Fruit fly (Drosophila melanogaster) whole organism, embryonic: ENCODE data around the gene CG1143.

Experiments used
- Awh ChIP-seq: fragments of 200-800 bp; sonication (Bioruptor generic); IDR thresholded peaks from 2 replicates; pipeline ENCODE4, ENCODE4 v1.3.6; 2022; ENCODE audit warnings: missing biosample characterization, missing genetic modification characterization
- BEAF-32 ChIP-seq: fragments of 200-800 bp; sonication (Bioruptor generic); optimal IDR thresholded peaks from 3 replicates; lab custom pipeline; 2017; ENCODE audit warnings: missing biosample characterization, missing genetic modification characterization, mild to moderate bottlenecking, moderate library complexity, missing genetic modification reagents
- Bteb2 ChIP-seq: fragments of 200-800 bp; sonication (Bioruptor generic); optimal IDR thresholded peaks from 2 replicates; lab custom pipeline; 2016; ENCODE audit warnings: missing biosample characterization, missing genetic modification characterization
- CG10274 ChIP-seq: fragments of 200-800 bp; sonication (Bioruptor generic); optimal IDR thresholded peaks from 3 replicates; lab custom pipeline; 2017; ENCODE audit warnings: missing biosample characterization, mild to moderate bottlenecking, missing genetic modification characterization
- CG11504 ChIP-seq: fragments of 200-800 bp; sonication (Bioruptor generic); optimal IDR thresholded peaks from 3 replicates; lab custom pipeline; 2019; ENCODE audit warnings: missing biosample characterization, mild to moderate bottlenecking, missing genetic modification characterization, moderate library complexity
- CG1233 ChIP-seq: fragments of 200-800 bp; sonication (Bioruptor generic); optimal IDR thresholded peaks from 4 replicates; lab custom pipeline; 2018; ENCODE audit warnings: missing biosample characterization, mild to moderate bottlenecking, missing genetic modification characterization
- CG2712 ChIP-seq: fragments of 200-800 bp; optimal IDR thresholded peaks from 3 replicates; lab custom pipeline; 2019; ENCODE audit warnings: missing biosample characterization, mild to moderate bottlenecking, missing genetic modification characterization, moderate library complexity
- CG33213 ChIP-seq: fragments of 200-800 bp; sonication (Bioruptor generic); optimal IDR thresholded peaks from 3 replicates; lab custom pipeline; 2016; ENCODE audit warnings: missing biosample characterization, missing genetic modification characterization
- CG3847 ChIP-seq: fragments of 200-800 bp; sonication (Bioruptor generic); IDR thresholded peaks from 2 replicates; pipeline ENCODE4 v1.3.6; 2022; ENCODE audit warnings: missing biosample characterization, missing genetic modification characterization
- CG4282 ChIP-seq: fragments of 200-800 bp; sonication (Bioruptor generic); optimal IDR thresholded peaks from 2 replicates; lab custom pipeline; 2016; ENCODE audit warnings: missing biosample characterization, missing genetic modification characterization
- CG4820 ChIP-seq: fragments of 200-800 bp; sonication (Bioruptor generic); optimal IDR thresholded peaks from 3 replicates; lab custom pipeline; 2016; ENCODE audit warnings: missing biosample characterization, missing genetic modification characterization
- CG8281 ChIP-seq: fragments of 200-800 bp; sonication (Bioruptor generic); optimal IDR thresholded peaks from 2 replicates; lab custom pipeline; 2018; ENCODE audit warnings: missing biosample characterization, mild to moderate bottlenecking, missing genetic modification characterization, moderate library complexity
- CG8388 ChIP-seq: fragments of 200-800 bp; sonication (Bioruptor generic); optimal IDR thresholded peaks from 2 replicates; lab custom pipeline; 2019; ENCODE audit warnings: missing biosample characterization, mild to moderate bottlenecking, missing genetic modification characterization, moderate library complexity
- CG9609 ChIP-seq: fragments of 200-800 bp; sonication (Bioruptor generic); optimal IDR thresholded peaks from 3 replicates; lab custom pipeline; 2016; ENCODE audit warnings: missing biosample characterization, missing genetic modification characterization
- CkIIα-i1 ChIP-seq: fragments of 200-800 bp; sonication (Bioruptor generic); IDR thresholded peaks from 2 replicates; pipeline ENCODE4 v1.3.6; 2022; ENCODE audit warnings: missing biosample characterization, missing genetic modification characterization
- Dp ChIP-seq: fragments of 200-800 bp; sonication (Bioruptor generic); optimal IDR thresholded peaks from 2 replicates; lab custom pipeline; 2018; ENCODE audit warnings: missing biosample characterization, mild to moderate bottlenecking, missing genetic modification characterization, moderate library complexity
- ERR ChIP-seq: fragments of 200-800 bp; sonication (Bioruptor generic); optimal IDR thresholded peaks from 2 replicates; lab custom pipeline; 2016; ENCODE audit warnings: missing biosample characterization, missing genetic modification characterization
- H2.0 ChIP-seq: fragments of 200-800 bp; sonication (Bioruptor generic); IDR thresholded peaks from 2 replicates; pipeline ENCODE4 v1.3.6; 2022; ENCODE audit warnings: missing biosample characterization, missing genetic modification characterization
- Hsf ChIP-seq: fragments of 200-800 bp; sonication (Bioruptor generic); optimal IDR thresholded peaks from 3 replicates; lab custom pipeline; 2016; ENCODE audit warnings: missing biosample characterization, missing genetic modification characterization
- Nf-YA ChIP-seq: fragments of 200-800 bp; sonication (Bioruptor generic); IDR thresholded peaks from 2 replicates; pipeline ENCODE4 v1.3.6; 2022; ENCODE audit warnings: missing biosample characterization, missing genetic modification characterization
- PHDP ChIP-seq: fragments of 200-800 bp; sonication (Bioruptor generic); optimal IDR thresholded peaks from 3 replicates; lab custom pipeline; 2018; ENCODE audit warnings: missing biosample characterization, mild to moderate bottlenecking, missing genetic modification characterization, moderate library complexity
- YL-1 ChIP-seq: fragments of 200-800 bp; sonication (Bioruptor generic); optimal IDR thresholded peaks from 3 replicates; lab custom pipeline; 2017; ENCODE audit warnings: missing biosample characterization, mild to moderate bottlenecking, missing genetic modification characterization
- bcd ChIP-seq: fragments of 200-800 bp; sonication (Bioruptor generic); optimal IDR thresholded peaks from 2 replicates; lab custom pipeline; 2017; ENCODE audit warnings: missing biosample characterization, mild to moderate bottlenecking, missing genetic modification characterization
- cad ChIP-seq: fragments of >200 bp; optimal IDR thresholded peaks from 2 replicates; lab custom pipeline; 2017; ENCODE audit warnings: missing biosample characterization, missing genetic modification characterization
- chinmo ChIP-seq: fragments of 200-800 bp; sonication (Bioruptor generic); IDR thresholded peaks from 4 replicates; pipeline ENCODE4 v1.3.6; 2022; ENCODE audit warnings: missing biosample characterization, missing genetic modification characterization; ENCODE audit not compliant: partially characterized antibody
- crol ChIP-seq: fragments of 200-800 bp; sonication (Bioruptor generic); IDR thresholded peaks from 2 replicates; pipeline ENCODE4 v1.3.6; 2022; ENCODE audit warnings: missing biosample characterization, missing genetic modification characterization
- da ChIP-seq: fragments of 200-800 bp; sonication (Bioruptor generic); optimal IDR thresholded peaks from 2 replicates; lab custom pipeline; 2016; ENCODE audit warnings: missing biosample characterization, missing genetic modification characterization
- dati ChIP-seq: fragments of 200-800 bp; sonication (Bioruptor generic); IDR thresholded peaks from 2 replicates; pipeline ENCODE4 v1.3.6; 2022; ENCODE audit warnings: missing biosample characterization, missing genetic modification characterization
- dmrt99B ChIP-seq: fragments of 200-800 bp; sonication (Bioruptor generic); optimal IDR thresholded peaks from 2 replicates; lab custom pipeline; 2018; ENCODE audit warnings: missing biosample characterization, mild to moderate bottlenecking, missing genetic modification characterization, moderate library complexity
- eve ChIP-seq, 2 experiments: fragments of >200 bp; optimal IDR thresholded peaks; 2 replicates each; lab custom pipeline; 2017; ENCODE audit warnings: missing biosample characterization in 2 of 2, missing genetic modification characterization in 2 of 2
- fu2 ChIP-seq: fragments of 200-800 bp; sonication (Bioruptor generic); optimal IDR thresholded peaks from 2 replicates; lab custom pipeline; 2016; ENCODE audit warnings: missing biosample characterization, missing genetic modification characterization
- gcm2 ChIP-seq: fragments of 200-800 bp; sonication (Bioruptor generic); optimal IDR thresholded peaks from 2 replicates; lab custom pipeline; 2016; ENCODE audit warnings: missing biosample characterization, missing genetic modification characterization
- gem ChIP-seq: fragments of 200-800 bp; sonication (Bioruptor generic); optimal IDR thresholded peaks from 2 replicates; lab custom pipeline; 2019; ENCODE audit warnings: missing biosample characterization, mild to moderate bottlenecking, missing genetic modification characterization, moderate library complexity
- ham ChIP-seq: fragments of 200-800 bp; sonication (Bioruptor generic); IDR thresholded peaks from 2 replicates; pipeline ENCODE4 v1.3.6; 2022; ENCODE audit warnings: missing biosample characterization, missing genetic modification characterization
- ind ChIP-seq: fragments of 200-800 bp; sonication (Bioruptor generic); optimal IDR thresholded peaks from 3 replicates; lab custom pipeline; 2016; ENCODE audit warnings: missing biosample characterization, missing genetic modification characterization
- kni ChIP-seq: fragments of 200-800 bp; sonication (Bioruptor generic); optimal IDR thresholded peaks from 3 replicates; lab custom pipeline; 2017; ENCODE audit warnings: mild to moderate bottlenecking, missing biosample characterization, missing genetic modification reagents, missing genetic modification characterization
- lilli ChIP-seq: fragments of 200-800 bp; sonication (Bioruptor generic); optimal IDR thresholded peaks from 3 replicates; lab custom pipeline; 2016; ENCODE audit warnings: missing biosample characterization, missing genetic modification characterization
- lmd ChIP-seq: fragments of 200-800 bp; sonication (Bioruptor generic); IDR thresholded peaks from 2 replicates; pipeline ENCODE4 v1.3.6; 2022; ENCODE audit warnings: missing biosample characterization, missing genetic modification characterization
- mld ChIP-seq: fragments of 200-800 bp; sonication (Bioruptor generic); IDR thresholded peaks from 3 replicates; pipeline ENCODE4 v1.3.6; 2022; ENCODE audit warnings: missing biosample characterization, missing genetic modification characterization; ENCODE audit not compliant: partially characterized antibody
- nau ChIP-seq: fragments of 200-800 bp; sonication (Bioruptor generic); optimal IDR thresholded peaks from 3 replicates; lab custom pipeline; 2017; ENCODE audit warnings: missing biosample characterization, mild to moderate bottlenecking, missing genetic modification characterization, missing genetic modification reagents
- nerfin-2 ChIP-seq: fragments of 200-800 bp; sonication (Bioruptor generic); IDR thresholded peaks from 2 replicates; pipeline ENCODE4 v1.3.6; 2022; ENCODE audit warnings: missing biosample characterization, missing genetic modification characterization; ENCODE audit not compliant: partially characterized antibody
- nom ChIP-seq: fragments of 200-800 bp; sonication (Bioruptor generic); optimal IDR thresholded peaks from 2 replicates; lab custom pipeline; 2017; ENCODE audit warnings: missing biosample characterization, missing genetic modification characterization, mild to moderate bottlenecking, moderate library complexity, missing genetic modification reagents
- org-1 ChIP-seq: fragments of 200-800 bp; sonication (Bioruptor generic); optimal IDR thresholded peaks from 2 replicates; lab custom pipeline; 2017; ENCODE audit warnings: missing biosample characterization, missing genetic modification characterization
- p53 ChIP-seq: fragments of 200-800 bp; sonication (Bioruptor generic); optimal IDR thresholded peaks from 2 replicates; lab custom pipeline; 2016; ENCODE audit warnings: missing biosample characterization, missing genetic modification characterization
- sd ChIP-seq: fragments of 200-800 bp; sonication (Bioruptor generic); optimal IDR thresholded peaks from 3 replicates; lab custom pipeline; 2018; ENCODE audit warnings: missing biosample characterization, mild to moderate bottlenecking, missing genetic modification characterization, moderate library complexity
- trh ChIP-seq: fragments of 200-800 bp; sonication (Bioruptor generic); optimal IDR thresholded peaks from 2 replicates; lab custom pipeline; 2016; ENCODE audit warnings: missing biosample characterization, missing genetic modification characterization
- wek ChIP-seq: fragments of 200-800 bp; sonication (Bioruptor generic); optimal IDR thresholded peaks from 3 replicates; lab custom pipeline; 2018; ENCODE audit warnings: missing biosample characterization, mild to moderate bottlenecking, missing genetic modification characterization, moderate library complexity
- yki ChIP-seq: fragments of >200 bp; optimal IDR thresholded peaks from 3 replicates; lab custom pipeline; 2018
- z ChIP-seq: fragments of 200-800 bp; sonication (Bioruptor generic); IDR thresholded peaks from 3 replicates; pipeline ENCODE4 v1.3.6; 2022; ENCODE audit warnings: missing biosample characterization, missing genetic modification characterization

Gene CG1143

DNA sequence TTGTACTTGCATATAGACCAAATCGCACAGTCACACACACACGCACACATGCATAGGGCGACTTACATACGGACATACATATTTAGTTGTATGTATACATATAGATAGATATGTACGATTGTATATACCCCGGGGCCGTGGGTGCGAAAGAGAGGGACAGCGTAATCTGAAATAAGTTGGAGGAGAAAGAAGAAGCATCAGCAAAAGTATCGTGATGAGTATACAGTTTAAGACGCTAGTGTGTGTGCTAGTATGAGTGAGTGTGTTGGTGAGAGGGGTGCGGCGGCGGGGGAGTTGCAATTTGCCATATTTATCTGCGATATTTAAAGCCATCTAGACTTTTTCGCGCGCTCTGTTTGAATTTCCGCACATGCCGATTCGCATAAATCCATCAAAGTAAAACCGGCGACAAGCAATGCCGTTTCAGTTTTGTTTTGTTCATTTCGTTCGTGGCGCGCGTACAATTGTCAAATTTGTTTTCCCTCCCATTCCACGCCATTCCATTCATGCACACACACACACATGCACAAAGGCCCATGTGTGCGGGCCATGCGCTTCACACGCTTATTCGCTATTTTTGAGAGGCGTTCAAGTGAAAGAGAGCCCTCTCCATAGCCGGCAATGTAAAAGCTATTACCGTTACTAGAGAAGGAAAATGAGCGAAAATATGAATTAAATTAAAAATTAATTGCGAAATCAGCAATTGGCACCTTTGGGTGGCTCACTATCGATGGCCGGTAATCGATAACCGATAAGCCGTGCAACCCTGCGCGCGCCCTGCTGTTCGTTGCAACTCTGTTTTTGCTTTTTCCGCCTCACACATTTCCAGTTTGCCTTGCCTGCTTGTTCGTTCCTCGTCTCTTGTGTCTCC is 10.0 kb upstream of the CG1143 start (continued):
- TF ChIP-seq nom (peak; percentile 74), chinmo (GFP tag; lab: Robert Waterston, UW) (peak; percentile 73; the same call in 3 of the 4 replicates), org-1 (GFP tag; lab: Kevin White, UChicago) (peak; percentile 69), p53 (GFP tag; lab: Kevin White, UChicago) (peak; percentile 65), CG33213 (peak; percentile 88), CG4820 (peak; percentile 40), nau (GFP tag; lab: Kevin White, UChicago) (peak; percentile 86), da (peak; percentile 82), bcd (GFP tag; lab: Kevin White, UChicago) (peak; percentile 87), lilli (GFP tag; lab: Kevin White, UChicago) (peak; percentile 80), Hsf (GFP tag; lab: Kevin White, UChicago) (peak; percentile 83), CG3847 (peak; percentile 73), Nf-YA (GFP tag; lab: Robert Waterston, UW) (peak; percentile 19; the same call in 1 of the 2 replicates), CG8281 (tag; lab: Kevin White, UChicago) (peak; percentile 50), eve (GFP tag; optimal IDR thresholded peaks at IDR 0.05; lab: Kevin White, UChicago) (no peak), yki (lab: Kevin White, UChicago) (no peak), kni (GFP tag; lab: Kevin White, UChicago) (peak; percentile 94), BEAF-32 (peak; percentile 78), CG2712 (tag; lab: Kevin White, UChicago) (peak; percentile 64), Dp (GFP tag; lab: Kevin White, UChicago) (peak; percentile 68), lmd (GFP tag; lab: Robert Waterston, UW) (peak; percentile 48; the same call in 1 of the 2 replicates), CG4282 (GFP tag; lab: Kevin White, UChicago) (no peak), z (GFP tag; lab: Robert Waterston, UW) (no peak), gem (peak; percentile 52), fu2 (GFP tag; lab: Kevin White, UChicago) (peak; percentile 70), CG9609 (peak; percentile 68), Awh (GFP tag; lab: Robert Waterston, UW) (peak; percentile 78), H2.0 (peak; percentile 71), nerfin-2 (GFP tag; lab: Robert Waterston, UW) (peak; percentile 70), crol (peak; percentile 89), ham (GFP tag; lab: Robert Waterston, UW) (peak; percentile 44; the same call in 1 of the 2 replicates), wek (GFP tag; lab: Kevin White, UChicago) (peak; percentile 87), gcm2 (GFP tag; lab: Kevin White, UChicago) (peak; percentile 81), YL-1 (GFP tag; lab: Kevin White, UChicago) (peak; percentile 96), ERR (GFP tag; lab: Kevin White, UChicago) (peak; percentile 64), dati (GFP tag; lab: Robert Waterston, UW) (peak; percentile 46; the same call in 1 of the 2 replicates), Bteb2 (GFP tag; lab: Kevin White, UChicago) (peak; percentile 79), CG8388 (GFP tag; lab: Kevin White, UChicago) (peak; percentile 75), cad (GFP tag; lab: Kevin White, UChicago) (no peak), CG1233 (GFP tag; lab: Kevin White, UChicago) (peak; percentile 85), CG10274 (GFP tag; lab: Kevin White, UChicago) (peak; percentile 74), PHDP (peak; percentile 83), CG11504 (peak; percentile 68), CkIIα-i1 (GFP tag; lab: Robert Waterston, UW) (no peak), sd (tag; lab: Kevin White, UChicago) (peak; percentile 39), ind (GFP tag; lab: Kevin White, UChicago) (peak; percentile 51), dmrt99B (tag; lab: Kevin White, UChicago) (peak; percentile 66), trh (GFP tag; lab: Kevin White, UChicago) (peak; percentile 19), mld (peak; percentile 78; the same call in 2 of the 3 replicates)
